Fruit fly (Drosophila melanogaster) whole organism, embryonic: ENCODE results near the gene trus.
A peak's percentile ranks its signal among the peaks of the same experiment; 100 is the strongest.

Source experiments
- Ada2b ChIP-seq: fragments of 200-800 bp; sonication (Bioruptor generic); IDR thresholded peaks from 2 replicates; pipeline ENCODE4 v1.3.6; 2022; ENCODE audit warnings: missing biosample characterization, missing genetic modification characterization
- Asciz ChIP-seq: fragments of 200-800 bp; sonication (Bioruptor generic); optimal IDR thresholded peaks from 2 replicates; lab custom pipeline; 2017; ENCODE audit warnings: missing biosample characterization, mild to moderate bottlenecking, missing genetic modification characterization, missing genetic modification reagents
- B-H1 ChIP-seq: fragments of 200-800 bp; sonication (Bioruptor generic); IDR thresholded peaks from 3 replicates; pipeline ENCODE4 v1.3.6; 2022; ENCODE audit warnings: missing biosample characterization, missing genetic modification characterization
- CG10959 ChIP-seq: fragments of 200-800 bp; sonication (Bioruptor generic); IDR thresholded peaks from 2 replicates; pipeline ENCODE4 v1.3.6; 2022; ENCODE audit warnings: missing biosample characterization, missing genetic modification characterization
- CG11696 ChIP-seq: fragments of 200-800 bp; sonication (Bioruptor generic); IDR thresholded peaks from 2 replicates; pipeline ENCODE4 v1.3.6; 2022; ENCODE audit warnings: missing biosample characterization, missing genetic modification characterization
- CG12391 ChIP-seq: fragments of 200-800 bp; sonication (Bioruptor generic); optimal IDR thresholded peaks from 3 replicates; lab custom pipeline; 2018; ENCODE audit warnings: missing biosample characterization, mild to moderate bottlenecking, missing genetic modification characterization, moderate library complexity
- CG12659 ChIP-seq: fragments of 200-800 bp; sonication (Bioruptor generic); optimal IDR thresholded peaks from 3 replicates; lab custom pipeline; 2017; ENCODE audit warnings: mild to moderate bottlenecking, missing biosample characterization, missing genetic modification reagents, missing genetic modification characterization
- CG12942 ChIP-seq: fragments of 200-800 bp; sonication (Bioruptor generic); optimal IDR thresholded peaks from 3 replicates; lab custom pipeline; 2016; ENCODE audit warnings: missing biosample characterization, missing genetic modification characterization
- CG13624 ChIP-seq: fragments of 200-800 bp; sonication (Bioruptor generic); optimal IDR thresholded peaks from 2 replicates; lab custom pipeline; 2016; ENCODE audit warnings: missing biosample characterization, missing genetic modification characterization
- CG13775 ChIP-seq: fragments of 200-800 bp; sonication (Bioruptor generic); optimal IDR thresholded peaks from 3 replicates; lab custom pipeline; 2017; ENCODE audit warnings: missing biosample characterization, mild to moderate bottlenecking, missing genetic modification characterization
- CG17912 ChIP-seq: fragments of 200-800 bp; sonication (Bioruptor generic); optimal IDR thresholded peaks from 2 replicates; lab custom pipeline; 2018; ENCODE audit warnings: missing biosample characterization, mild to moderate bottlenecking, missing genetic modification characterization
- CG18011 ChIP-seq: fragments of 200-800 bp; sonication (Bioruptor generic); optimal IDR thresholded peaks from 2 replicates; lab custom pipeline; 2017; ENCODE audit warnings: missing biosample characterization, missing genetic modification characterization, mild to moderate bottlenecking, moderate library complexity, missing genotype
- CG2712 ChIP-seq: fragments of 200-800 bp; optimal IDR thresholded peaks from 3 replicates; lab custom pipeline; 2019; ENCODE audit warnings: missing biosample characterization, mild to moderate bottlenecking, missing genetic modification characterization, moderate library complexity
- CG2875 ChIP-seq: fragments of 200-800 bp; sonication (Bioruptor generic); optimal IDR thresholded peaks from 2 replicates; lab custom pipeline; 2017; ENCODE audit warnings: missing biosample characterization, mild to moderate bottlenecking, missing genetic modification characterization, missing genetic modification reagents
- CG3407 ChIP-seq: fragments of 200-800 bp; sonication (Bioruptor generic); optimal IDR thresholded peaks from 2 replicates; lab custom pipeline; 2018; ENCODE audit warnings: missing biosample characterization, mild to moderate bottlenecking, missing genetic modification characterization
- CG4360 ChIP-seq: fragments of 200-800 bp; sonication (Bioruptor generic); IDR thresholded peaks from 2 replicates; pipeline ENCODE4 v1.3.6; 2022; ENCODE audit warnings: missing biosample characterization, missing genetic modification characterization
- CG4617 ChIP-seq: fragments of 200-800 bp; sonication (Bioruptor generic); optimal IDR thresholded peaks from 3 replicates; lab custom pipeline; 2016; ENCODE audit warnings: missing biosample characterization, missing genetic modification characterization, borderline replicate concordance
- Dip2 ChIP-seq: fragments of 200-800 bp; sonication (Bioruptor generic); IDR thresholded peaks from 2 replicates; pipeline ENCODE4 v1.3.6; 2022; ENCODE audit warnings: missing biosample characterization, missing genetic modification characterization
- Fer2 ChIP-seq: fragments of 200-800 bp; sonication (Bioruptor generic); optimal IDR thresholded peaks from 2 replicates; lab custom pipeline; 2018; ENCODE audit warnings: missing biosample characterization, mild to moderate bottlenecking, missing genetic modification characterization, moderate library complexity
- H2.0 ChIP-seq: fragments of 200-800 bp; sonication (Bioruptor generic); IDR thresholded peaks from 2 replicates; pipeline ENCODE4 v1.3.6; 2022; ENCODE audit warnings: missing biosample characterization, missing genetic modification characterization
- MBD-R2 ChIP-seq: fragments of 200-800 bp; sonication (Bioruptor generic); IDR thresholded peaks from 2 replicates; pipeline ENCODE4 v1.3.6; 2022; ENCODE audit warnings: missing biosample characterization, missing genetic modification characterization
- Med ChIP-seq: fragments of 200-800 bp; sonication (Bioruptor generic); peaks from one replicate; lab custom pipeline; 2016; ENCODE audit warnings: missing biosample characterization, missing genetic modification characterization, mild to moderate bottlenecking, inconsistent platforms, moderate library complexity
- Neu2 ChIP-seq: fragments of 200-800 bp; sonication (Bioruptor generic); optimal IDR thresholded peaks from 3 replicates; lab custom pipeline; 2016; ENCODE audit warnings: missing biosample characterization, missing genetic modification characterization, borderline replicate concordance
- Oaz ChIP-seq: fragments of 200-800 bp; sonication (Bioruptor generic); IDR thresholded peaks from 2 replicates; pipeline ENCODE4 v1.3.6; 2022; ENCODE audit warnings: missing biosample characterization, missing genetic modification characterization
- Sox102F ChIP-seq: fragments of 200-800 bp; sonication (Bioruptor generic); optimal IDR thresholded peaks from 2 replicates; lab custom pipeline; 2018; ENCODE audit warnings: missing biosample characterization, mild to moderate bottlenecking, missing genetic modification characterization, moderate library complexity
- Stat92E ChIP-seq, 3 experiments: fragments of >200 bp in 2 of 3; fragments of 200-800 bp in 1 of 3; sonication (Bioruptor generic) in 1 of 3; optimal IDR thresholded peaks; 2 replicates each; lab custom pipeline; 2017 to 2019; ENCODE audit warnings: missing biosample characterization in 3 of 3, missing genetic modification characterization in 3 of 3, mild to moderate bottlenecking in 1 of 3, moderate library complexity in 1 of 3
- TFAM ChIP-seq: fragments of 200-800 bp; sonication (Bioruptor generic); optimal IDR thresholded peaks from 2 replicates; lab custom pipeline; 2017; ENCODE audit warnings: missing biosample characterization, missing genetic modification characterization, inconsistent platforms
- ara ChIP-seq: fragments of 200-800 bp; sonication (Bioruptor generic); IDR thresholded peaks from 2 replicates; pipeline ENCODE4 v1.3.6; 2022; ENCODE audit warnings: missing biosample characterization, missing genetic modification characterization
- bab2 ChIP-seq: fragments of 200-800 bp; sonication (Bioruptor generic); optimal IDR thresholded peaks from 2 replicates; lab custom pipeline; 2016; ENCODE audit warnings: missing biosample characterization, missing genetic modification characterization
- bcd ChIP-seq: fragments of 200-800 bp; sonication (Bioruptor generic); optimal IDR thresholded peaks from 2 replicates; lab custom pipeline; 2017; ENCODE audit warnings: missing biosample characterization, mild to moderate bottlenecking, missing genetic modification characterization
- cas ChIP-seq: fragments of 200-800 bp; sonication (Bioruptor generic); IDR thresholded peaks from 2 replicates; pipeline ENCODE4 v1.3.6; 2022; ENCODE audit warnings: missing biosample characterization, missing genetic modification characterization
- cato ChIP-seq: fragments of 200-800 bp; sonication (Bioruptor generic); optimal IDR thresholded peaks from 2 replicates; lab custom pipeline; 2016; ENCODE audit warnings: missing biosample characterization, missing genetic modification characterization, borderline replicate concordance
- dimm ChIP-seq: fragments of 200-800 bp; sonication (Bioruptor generic); IDR thresholded peaks from 2 replicates; pipeline ENCODE4 v1.3.6; 2022; ENCODE audit warnings: missing biosample characterization, missing genetic modification characterization
- dpn ChIP-seq, 2 experiments: fragments of 200-800 bp; sonication (Bioruptor generic); optimal IDR thresholded peaks; 3 replicates each; lab custom pipeline; 2016; ENCODE audit warnings: missing biosample characterization in 2 of 2, missing genetic modification characterization in 2 of 2
- fd64A ChIP-seq: fragments of 200-800 bp; sonication (Bioruptor generic); optimal IDR thresholded peaks from 3 replicates; lab custom pipeline; 2018; ENCODE audit warnings: missing biosample characterization, mild to moderate bottlenecking, missing genetic modification characterization
- gro ChIP-seq: fragments of 200-800 bp; sonication (Bioruptor generic); optimal IDR thresholded peaks from 2 replicates; lab custom pipeline; 2016; ENCODE audit warnings: missing biosample characterization, missing genetic modification characterization
- h ChIP-seq: fragments of >200 bp; optimal IDR thresholded peaks from 2 replicates; lab custom pipeline; 2017
- hb ChIP-seq: fragments of 200-800 bp; sonication (Bioruptor generic); IDR thresholded peaks from 3 replicates; pipeline ENCODE4 v1.3.6; 2022; ENCODE audit warnings: missing biosample characterization, missing genetic modification characterization; ENCODE audit not compliant: partially characterized antibody
- ind ChIP-seq: fragments of 200-800 bp; sonication (Bioruptor generic); optimal IDR thresholded peaks from 3 replicates; lab custom pipeline; 2016; ENCODE audit warnings: missing biosample characterization, missing genetic modification characterization
- ken ChIP-seq: fragments of 200-800 bp; sonication (Bioruptor generic); IDR thresholded peaks from 3 replicates; pipeline ENCODE4 v1.3.6; 2022; ENCODE audit warnings: missing biosample characterization, missing genetic modification characterization
- lbe ChIP-seq: fragments of 200-800 bp; sonication (Bioruptor generic); optimal IDR thresholded peaks from 2 replicates; lab custom pipeline; 2016; ENCODE audit warnings: missing biosample characterization, mild to moderate bottlenecking, missing genetic modification characterization
- mam ChIP-seq: fragments of 200-800 bp; sonication (Bioruptor generic); optimal IDR thresholded peaks from 3 replicates; lab custom pipeline; 2016; ENCODE audit warnings: missing biosample characterization, missing genetic modification characterization
- org-1 ChIP-seq: fragments of 200-800 bp; sonication (Bioruptor generic); optimal IDR thresholded peaks from 2 replicates; lab custom pipeline; 2017; ENCODE audit warnings: missing biosample characterization, missing genetic modification characterization
- pnt ChIP-seq: fragments of 200-800 bp; sonication (Bioruptor generic); optimal IDR thresholded peaks from 3 replicates; lab custom pipeline; 2016; ENCODE audit warnings: missing biosample characterization, missing genetic modification characterization
- repo ChIP-seq: fragments of 200-800 bp; sonication (Bioruptor generic); optimal IDR thresholded peaks from 2 replicates; lab custom pipeline; 2016; ENCODE audit warnings: missing biosample characterization, missing genetic modification characterization
- ro ChIP-seq: fragments of 200-800 bp; sonication (Bioruptor generic); IDR thresholded peaks from 2 replicates; pipeline ENCODE4 v1.3.6; 2022; ENCODE audit warnings: missing biosample characterization, missing genetic modification characterization
- slou ChIP-seq: fragments of 200-800 bp; sonication (Bioruptor generic); optimal IDR thresholded peaks from 3 replicates; lab custom pipeline; 2016; ENCODE audit warnings: missing biosample characterization, missing genetic modification characterization
- tap ChIP-seq: fragments of 200-800 bp; optimal IDR thresholded peaks from 3 replicates; lab custom pipeline; 2019; ENCODE audit warnings: missing biosample characterization, mild to moderate bottlenecking, missing genetic modification characterization, moderate library complexity
- vnd ChIP-seq: fragments of 200-800 bp; sonication (Bioruptor generic); IDR thresholded peaks from 3 replicates; pipeline ENCODE4 v1.3.6; 2022; ENCODE audit warnings: missing biosample characterization, missing genetic modification characterization; ENCODE audit not compliant: partially characterized antibody
- zfh1 ChIP-seq: fragments of 200-800 bp; sonication (Bioruptor generic); IDR thresholded peaks from 3 replicates; pipeline ENCODE4 v1.3.6; 2022; ENCODE audit warnings: missing biosample characterization, missing genetic modification characterization

The trus gene

DNA sequence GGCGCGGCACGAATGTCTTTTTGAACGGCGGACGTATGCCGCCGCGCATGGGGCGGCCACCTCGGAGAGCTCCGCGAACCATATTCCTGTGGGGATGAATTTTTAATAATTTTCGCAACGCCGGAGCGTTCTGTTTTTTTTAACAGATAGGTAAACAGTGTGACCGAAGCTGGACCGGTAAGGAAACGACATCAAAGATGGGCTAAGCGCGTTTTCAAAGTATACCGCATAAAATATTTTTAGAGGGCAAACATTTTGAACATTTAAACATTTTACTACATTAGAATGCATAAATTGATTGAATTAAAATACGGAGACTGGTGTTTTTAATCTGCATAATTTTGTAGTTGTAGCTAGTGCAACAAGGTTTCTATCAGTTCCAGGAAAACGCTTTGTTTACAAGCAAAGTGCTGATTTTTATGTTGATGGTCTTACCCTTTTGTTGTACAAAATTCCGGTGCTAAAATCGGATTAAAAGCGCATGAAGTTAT lies 27.2 kb upstream of the trus start, which contains the start of the genes CG5641 and CG5245 (continued):
- TF ChIP-seq zfh1 (GFP tag; lab: Robert Waterston, UW) (0 out of 3 replicates have a peak, but pooled peaks have one; percentile 10), CG4617 (GFP tag; lab: Kevin White, UChicago) (peak; percentile 51), fd64A (GFP tag; lab: Kevin White, UChicago) (no peak), ara (GFP tag; lab: Robert Waterston, UW) (no peak), CG18011 (GFP tag; lab: Kevin White, UChicago) (no peak), vnd (GFP tag; lab: Robert Waterston, UW) (no peak), B-H1 (GFP tag; lab: Robert Waterston, UW) (no peak), CG2875 (no peak), pnt (no peak), Fer2 (tag; lab: Kevin White, UChicago) (no peak), CG3407 (no peak), CG12942 (no peak), hb (no peak), Oaz (GFP tag; lab: Robert Waterston, UW) (no peak), H2.0 (GFP tag; lab: Robert Waterston, UW) (no peak), TFAM (GFP tag; lab: Kevin White, UChicago) (no peak), org-1 (GFP tag; lab: Kevin White, UChicago) (no peak)

DNA sequence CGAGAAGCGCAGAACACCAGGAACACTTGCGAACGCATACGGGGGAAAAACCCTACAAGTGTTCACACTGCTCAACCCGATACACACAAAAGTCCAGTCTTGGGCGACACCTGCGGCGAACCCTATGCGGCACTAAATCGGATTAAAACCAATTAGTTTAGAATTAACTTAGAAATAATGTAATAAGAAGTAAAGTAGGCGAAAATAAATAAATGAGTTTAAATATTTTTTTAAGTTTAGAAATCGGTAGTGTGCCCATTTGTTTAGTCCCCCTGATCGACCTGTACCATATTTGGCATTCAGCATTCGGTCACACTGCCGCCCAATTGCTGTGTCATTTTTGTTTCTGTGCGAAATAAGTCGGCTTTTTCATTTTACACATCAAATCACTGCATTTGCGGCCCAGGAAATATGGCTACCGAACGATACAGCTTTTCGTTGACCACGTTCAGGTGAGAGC lies 25.3 kb upstream of the trus start, which contains the start of gene Prosalpha2:
Gene Prosalpha2 (plus strand): TSS at position 292 of the 460 bp plus-strand sequence.
- TF ChIP-seq h, result no peak
- no peak for TF ChIP-seq Ada2b (GFP tag; lab: Robert Waterston, UW)
- peak; percentile 5 for TF ChIP-seq CG13775 (GFP tag; lab: Kevin White, UChicago)
- TF ChIP-seq Stat92E (GFP tag; optimal IDR thresholded peaks at IDR 0.05; lab: Kevin White, UChicago), result no peak
- TF ChIP-seq lbe (GFP tag; lab: Kevin White, UChicago), result no peak
- TF ChIP-seq Asciz (GFP tag; lab: Kevin White, UChicago), result no peak
- TF ChIP-seq CG2875, result no peak
- peak; percentile 82 for TF ChIP-seq MBD-R2 (GFP tag; lab: Robert Waterston, UW)
- peak; percentile 73 for TF ChIP-seq Med (GFP tag; lab: Kevin White, UChicago)
- no peak for TF ChIP-seq bcd (GFP tag; lab: Kevin White, UChicago)
- no peak for TF ChIP-seq dpn (GFP tag; optimal IDR thresholded peaks at IDR 0.05; lab: Kevin White, UChicago)
- TF ChIP-seq cato (GFP tag; lab: Kevin White, UChicago), result no peak
- no peak for TF ChIP-seq tap (tag; lab: Kevin White, UChicago)
- TF ChIP-seq Sox102F (GFP tag; lab: Kevin White, UChicago), result no peak
- TF ChIP-seq ken (GFP tag; lab: Robert Waterston, UW), result no peak
- no peak for TF ChIP-seq Dip2 (GFP tag; lab: Robert Waterston, UW)
- TF ChIP-seq Neu2 (GFP tag; lab: Kevin White, UChicago), result no peak
- TF ChIP-seq dimm, result no peak
- TF ChIP-seq CG4360, result no peak
- TF ChIP-seq CG12391 (tag; lab: Kevin White, UChicago), result peak; percentile 1
- no peak for TF ChIP-seq repo
- peak; percentile 68 for TF ChIP-seq CG12659 (GFP tag; lab: Kevin White, UChicago)
- TF ChIP-seq CG13624 (GFP tag; lab: Kevin White, UChicago), result no peak
- TF ChIP-seq cas (GFP tag; lab: Robert Waterston, UW), result no peak
- TF ChIP-seq slou (GFP tag; lab: Kevin White, UChicago), result no peak
- peak; percentile 28 for TF ChIP-seq CG2712 (tag; lab: Kevin White, UChicago)
- TF ChIP-seq bab2 (GFP tag; lab: Kevin White, UChicago), result no peak
- no peak for TF ChIP-seq ind (GFP tag; lab: Kevin White, UChicago)
- TF ChIP-seq CG10959 (GFP tag; lab: Robert Waterston, UW), result no peak
- no peak for TF ChIP-seq TFAM (GFP tag; lab: Kevin White, UChicago)
- no peak for TF ChIP-seq vnd (GFP tag; lab: Robert Waterston, UW)
- no peak for TF ChIP-seq CG11696 (GFP tag; lab: Robert Waterston, UW)
- no peak for TF ChIP-seq ro (GFP tag; lab: Robert Waterston, UW)
- TF ChIP-seq mam (GFP tag; lab: Kevin White, UChicago), result no peak
- no peak for TF ChIP-seq CG17912
- no peak for TF ChIP-seq gro (GFP tag; lab: Kevin White, UChicago)
